Fruit fly (Drosophila melanogaster) whole organism, embryonic: Measurements from ENCODE around the gene Pxn.

Experiments used
- CG10267 ChIP-seq: fragments of 200-800 bp; sonication (Bioruptor generic); optimal IDR thresholded peaks from 2 replicates; lab custom pipeline; 2018; ENCODE audit warnings: missing biosample characterization, mild to moderate bottlenecking, missing genetic modification characterization, moderate library complexity
- CG11695 ChIP-seq: fragments of 200-800 bp; sonication (Bioruptor generic); IDR thresholded peaks from 3 replicates; pipeline ENCODE4 v1.3.6; 2022; ENCODE audit warnings: missing biosample characterization, missing genetic modification characterization
- CG11696 ChIP-seq: fragments of 200-800 bp; sonication (Bioruptor generic); IDR thresholded peaks from 2 replicates; pipeline ENCODE4 v1.3.6; 2022; ENCODE audit warnings: missing biosample characterization, missing genetic modification characterization
- CG15696 ChIP-seq: fragments of 200-800 bp; sonication (Bioruptor generic); optimal IDR thresholded peaks from 2 replicates; lab custom pipeline; 2019; ENCODE audit warnings: missing biosample characterization, mild to moderate bottlenecking, missing genetic modification characterization, moderate library complexity
- CG1832 ChIP-seq: fragments of 200-800 bp; sonication (Bioruptor generic); optimal IDR thresholded peaks from 2 replicates; lab custom pipeline; 2017; ENCODE audit warnings: missing biosample characterization, mild to moderate bottlenecking, missing genetic modification characterization, inconsistent platforms
- CG2202 ChIP-seq: fragments of 200-800 bp; sonication (Bioruptor generic); optimal IDR thresholded peaks from 2 replicates; lab custom pipeline; 2018; ENCODE audit warnings: missing biosample characterization, mild to moderate bottlenecking, missing genetic modification characterization
- CG2875 ChIP-seq: fragments of 200-800 bp; sonication (Bioruptor generic); optimal IDR thresholded peaks from 2 replicates; lab custom pipeline; 2017; ENCODE audit warnings: missing biosample characterization, mild to moderate bottlenecking, missing genetic modification characterization, missing genetic modification reagents
- CG4707 ChIP-seq: fragments of 200-800 bp; sonication (Bioruptor generic); optimal IDR thresholded peaks from 2 replicates; lab custom pipeline; 2018; ENCODE audit warnings: missing biosample characterization, mild to moderate bottlenecking, missing genetic modification characterization, moderate library complexity
- CG6854 ChIP-seq: fragments of 200-800 bp; sonication (Bioruptor generic); optimal IDR thresholded peaks from 3 replicates; lab custom pipeline; 2017; ENCODE audit warnings: missing biosample characterization, mild to moderate bottlenecking, missing genetic modification characterization
- CG7556 ChIP-seq: fragments of 200-800 bp; sonication (Bioruptor generic); optimal IDR thresholded peaks from 2 replicates; lab custom pipeline; 2017; ENCODE audit warnings: missing biosample characterization, mild to moderate bottlenecking, missing genetic modification characterization
- CG9727 ChIP-seq: fragments of 200-800 bp; sonication (Bioruptor generic); optimal IDR thresholded peaks from 3 replicates; lab custom pipeline; 2017; ENCODE audit warnings: missing biosample characterization, mild to moderate bottlenecking, missing genetic modification characterization
- CG9932 ChIP-seq: fragments of 200-800 bp; sonication (Bioruptor generic); IDR thresholded peaks from 2 replicates; pipeline ENCODE4 v1.3.6; 2022; ENCODE audit warnings: missing biosample characterization, missing genetic modification characterization
- Dek ChIP-seq: fragments of 200-800 bp; sonication (Bioruptor generic); optimal IDR thresholded peaks from 3 replicates; lab custom pipeline; 2019; ENCODE audit warnings: missing biosample characterization, mild to moderate bottlenecking, missing genetic modification characterization, moderate library complexity
- Doc2 ChIP-seq: fragments of 200-800 bp; sonication (Bioruptor generic); IDR thresholded peaks from 2 replicates; pipeline ENCODE4 v1.3.6; 2022; ENCODE audit warnings: missing biosample characterization, missing genetic modification characterization
- Doc3 ChIP-seq: fragments of 200-800 bp; sonication (Bioruptor generic); IDR thresholded peaks from 3 replicates; pipeline ENCODE4 v1.3.6; 2022; ENCODE audit warnings: missing biosample characterization, missing genetic modification characterization; ENCODE audit not compliant: partially characterized antibody
- Fer2 ChIP-seq: fragments of 200-800 bp; sonication (Bioruptor generic); optimal IDR thresholded peaks from 2 replicates; lab custom pipeline; 2018; ENCODE audit warnings: missing biosample characterization, mild to moderate bottlenecking, missing genetic modification characterization, moderate library complexity
- H15 ChIP-seq: fragments of 200-800 bp; sonication (Bioruptor generic); IDR thresholded peaks from 3 replicates; pipeline ENCODE4 v1.3.6; 2022; ENCODE audit warnings: missing biosample characterization, missing genetic modification characterization
- H2.0 ChIP-seq: fragments of 200-800 bp; sonication (Bioruptor generic); IDR thresholded peaks from 2 replicates; pipeline ENCODE4 v1.3.6; 2022; ENCODE audit warnings: missing biosample characterization, missing genetic modification characterization
- HHEX ChIP-seq: fragments of 200-800 bp; sonication (Bioruptor generic); optimal IDR thresholded peaks from 3 replicates; lab custom pipeline; 2017; ENCODE audit warnings: missing biosample characterization, mild to moderate bottlenecking, missing genetic modification characterization, missing genetic modification reagents
- HLH4C ChIP-seq: fragments of 200-800 bp; sonication (Bioruptor generic); IDR thresholded peaks from 3 replicates; pipeline ENCODE4 v1.3.6; 2022; ENCODE audit warnings: missing biosample characterization, missing genetic modification characterization; ENCODE audit not compliant: partially characterized antibody
- Hand ChIP-seq: fragments of 200-800 bp; sonication (Bioruptor generic); optimal IDR thresholded peaks from 2 replicates; lab custom pipeline; 2017; ENCODE audit warnings: mild to moderate bottlenecking, missing biosample characterization, missing genetic modification reagents, missing genetic modification characterization
- Hr3 ChIP-seq: fragments of 200-800 bp; sonication (Bioruptor generic); optimal IDR thresholded peaks from 3 replicates; lab custom pipeline; 2016; ENCODE audit warnings: missing biosample characterization, missing genetic modification characterization
- MESR4 ChIP-seq: fragments of 200-800 bp; sonication (Bioruptor generic); optimal IDR thresholded peaks from 2 replicates; lab custom pipeline; 2018; ENCODE audit warnings: missing biosample characterization, mild to moderate bottlenecking, missing genetic modification characterization, moderate library complexity
- Myb ChIP-seq: fragments of 200-800 bp; sonication (Bioruptor generic); optimal IDR thresholded peaks from 2 replicates; lab custom pipeline; 2016; ENCODE audit warnings: missing biosample characterization, missing genetic modification characterization
- Nf-YC ChIP-seq: fragments of 200-800 bp; optimal IDR thresholded peaks from 3 replicates; lab custom pipeline; 2019; ENCODE audit warnings: missing biosample characterization, mild to moderate bottlenecking, missing genetic modification characterization, moderate library complexity
- Usf ChIP-seq: fragments of 200-800 bp; sonication (Bioruptor generic); optimal IDR thresholded peaks from 2 replicates; lab custom pipeline; 2017; ENCODE audit warnings: missing genotype, missing biosample characterization, missing genetic modification characterization
- YL-1 ChIP-seq: fragments of 200-800 bp; sonication (Bioruptor generic); optimal IDR thresholded peaks from 3 replicates; lab custom pipeline; 2017; ENCODE audit warnings: missing biosample characterization, mild to moderate bottlenecking, missing genetic modification characterization
- abd-A ChIP-seq: fragments of 200-800 bp; sonication (Bioruptor generic); optimal IDR thresholded peaks from 3 replicates; lab custom pipeline; 2019; ENCODE audit warnings: missing biosample characterization, mild to moderate bottlenecking, missing genetic modification characterization, moderate library complexity
- aop ChIP-seq: fragments of 200-800 bp; sonication (Bioruptor generic); IDR thresholded peaks from 2 replicates; pipeline ENCODE4 v1.3.6; 2022; ENCODE audit warnings: missing biosample characterization, missing genetic modification characterization
- ase ChIP-seq: fragments of 200-800 bp; sonication (Bioruptor generic); IDR thresholded peaks from 3 replicates; pipeline ENCODE4 v1.3.6; 2022; ENCODE audit warnings: missing biosample characterization, missing genetic modification characterization
- ash1 ChIP-seq: fragments of 200-800 bp; sonication (Bioruptor generic); optimal IDR thresholded peaks from 2 replicates; lab custom pipeline; 2018; ENCODE audit warnings: missing biosample characterization, mild to moderate bottlenecking, missing genetic modification characterization
- cato ChIP-seq: fragments of 200-800 bp; sonication (Bioruptor generic); optimal IDR thresholded peaks from 2 replicates; lab custom pipeline; 2016; ENCODE audit warnings: missing biosample characterization, missing genetic modification characterization, borderline replicate concordance
- dan ChIP-seq: fragments of 200-800 bp; sonication (Bioruptor generic); IDR thresholded peaks from 2 replicates; pipeline ENCODE4 v1.3.6; 2022; ENCODE audit warnings: missing biosample characterization, missing genetic modification characterization
- danr ChIP-seq: fragments of 200-800 bp; sonication (Bioruptor generic); IDR thresholded peaks from 2 replicates; pipeline ENCODE4 v1.3.6; 2022; ENCODE audit warnings: missing biosample characterization, missing genetic modification characterization
- dm ChIP-seq: fragments of 200-800 bp; sonication (Bioruptor generic); optimal IDR thresholded peaks from 3 replicates; lab custom pipeline; 2016; ENCODE audit warnings: missing biosample characterization, missing genetic modification characterization
- emc ChIP-seq: fragments of 200-800 bp; sonication (Bioruptor generic); optimal IDR thresholded peaks from 2 replicates; lab custom pipeline; 2016; ENCODE audit warnings: missing biosample characterization, missing genetic modification characterization
- eyg ChIP-seq: fragments of 200-800 bp; sonication (Bioruptor generic); optimal IDR thresholded peaks from 3 replicates; lab custom pipeline; 2016; ENCODE audit warnings: missing biosample characterization, missing genetic modification characterization
- gce ChIP-seq: fragments of 200-800 bp; sonication (Bioruptor generic); IDR thresholded peaks from 3 replicates; pipeline ENCODE4 v1.3.6; 2022; ENCODE audit warnings: missing biosample characterization, missing genetic modification characterization
- inv ChIP-seq: fragments of 200-800 bp; sonication (Bioruptor generic); IDR thresholded peaks from 2 replicates; pipeline ENCODE4 v1.3.6; 2022; ENCODE audit warnings: missing biosample characterization, missing genetic modification characterization; ENCODE audit not compliant: partially characterized antibody
- lilli ChIP-seq: fragments of 200-800 bp; sonication (Bioruptor generic); optimal IDR thresholded peaks from 3 replicates; lab custom pipeline; 2016; ENCODE audit warnings: missing biosample characterization, missing genetic modification characterization
- mam ChIP-seq: fragments of 200-800 bp; sonication (Bioruptor generic); optimal IDR thresholded peaks from 3 replicates; lab custom pipeline; 2016; ENCODE audit warnings: missing biosample characterization, missing genetic modification characterization
- mld ChIP-seq: fragments of 200-800 bp; sonication (Bioruptor generic); IDR thresholded peaks from 3 replicates; pipeline ENCODE4 v1.3.6; 2022; ENCODE audit warnings: missing biosample characterization, missing genetic modification characterization; ENCODE audit not compliant: partially characterized antibody
- pfk ChIP-seq: fragments of 200-800 bp; sonication (Bioruptor generic); optimal IDR thresholded peaks from 2 replicates; lab custom pipeline; 2018; ENCODE audit warnings: missing biosample characterization, mild to moderate bottlenecking, missing genetic modification characterization, moderate library complexity
- prd ChIP-seq, 3 experiments: fragments of >200 bp in 2 of 3; fragments of 200-800 bp in 1 of 3; sonication (Bioruptor generic) in 1 of 3; optimal IDR thresholded peaks in 2 of 3; IDR thresholded peaks in 1 of 3; 2 replicates in 2 of 3; 3 replicates in 1 of 3; pipeline versions ENCODE4 v1.3.6 to Lab custom; 2017 to 2022; ENCODE audit warnings: missing biosample characterization in 1 of 3, missing genetic modification characterization in 1 of 3
- rib ChIP-seq: fragments of 200-800 bp; sonication (Bioruptor generic); IDR thresholded peaks from 2 replicates; pipeline ENCODE4 v1.3.6; 2022; ENCODE audit warnings: missing biosample characterization, missing genetic modification characterization
- row ChIP-seq: fragments of 200-800 bp; sonication (Bioruptor generic); IDR thresholded peaks from 3 replicates; pipeline ENCODE4 v1.3.6; 2022; ENCODE audit warnings: missing biosample characterization, missing genetic modification characterization
- scrt ChIP-seq: fragments of 200-800 bp; sonication (Bioruptor generic); optimal IDR thresholded peaks from 2 replicates; lab custom pipeline; 2018; ENCODE audit warnings: missing biosample characterization, mild to moderate bottlenecking, missing genetic modification characterization, moderate library complexity
- so ChIP-seq: fragments of 200-800 bp; sonication (Bioruptor generic); IDR thresholded peaks from 3 replicates; pipeline ENCODE4 v1.3.6; 2022; ENCODE audit warnings: missing biosample characterization, missing genetic modification characterization

Gene Pxn

DNA sequence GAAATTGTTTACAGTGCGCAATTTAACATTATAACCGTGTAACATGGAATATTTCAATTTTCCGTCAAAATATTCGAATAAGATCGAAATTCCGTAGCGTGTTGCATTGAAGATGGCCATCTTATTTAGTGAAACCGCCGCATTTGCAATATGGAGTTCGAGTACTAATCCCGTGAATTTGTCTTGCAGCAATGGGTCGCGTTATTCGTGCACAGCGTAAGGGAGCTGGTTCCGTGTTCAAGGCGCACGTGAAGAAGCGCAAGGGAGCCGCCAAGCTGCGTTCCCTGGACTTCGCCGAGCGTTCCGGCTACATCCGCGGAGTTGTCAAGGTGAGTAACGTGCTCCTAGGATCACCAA is 42.3 kb downstream of the Pxn start (continued):
- TF ChIP-seq H2.0 (GFP tag; lab: Robert Waterston, UW) (no peak), mld (GFP tag; lab: Robert Waterston, UW) (no peak), CG6854 (GFP tag; lab: Kevin White, UChicago) (no peak), Hand (GFP tag; lab: Kevin White, UChicago) (no peak), dm (peak; percentile 38), emc (GFP tag; lab: Kevin White, UChicago) (no peak), so (GFP tag; lab: Robert Waterston, UW) (no peak), CG10267 (tag; lab: Kevin White, UChicago) (no peak), MESR4 (peak; percentile 80), Nf-YC (tag; lab: Kevin White, UChicago) (no peak), Fer2 (tag; lab: Kevin White, UChicago) (no peak), Dek (no peak), mam (GFP tag; lab: Kevin White, UChicago) (no peak), CG9727 (GFP tag; lab: Kevin White, UChicago) (no peak), CG11695 (no peak), scrt (GFP tag; lab: Kevin White, UChicago) (no peak), dan (GFP tag; lab: Robert Waterston, UW) (no peak), pfk (GFP tag; lab: Kevin White, UChicago) (no peak), Myb (GFP tag; lab: Kevin White, UChicago) (no peak), YL-1 (GFP tag; lab: Kevin White, UChicago) (peak; percentile 45)

DNA sequence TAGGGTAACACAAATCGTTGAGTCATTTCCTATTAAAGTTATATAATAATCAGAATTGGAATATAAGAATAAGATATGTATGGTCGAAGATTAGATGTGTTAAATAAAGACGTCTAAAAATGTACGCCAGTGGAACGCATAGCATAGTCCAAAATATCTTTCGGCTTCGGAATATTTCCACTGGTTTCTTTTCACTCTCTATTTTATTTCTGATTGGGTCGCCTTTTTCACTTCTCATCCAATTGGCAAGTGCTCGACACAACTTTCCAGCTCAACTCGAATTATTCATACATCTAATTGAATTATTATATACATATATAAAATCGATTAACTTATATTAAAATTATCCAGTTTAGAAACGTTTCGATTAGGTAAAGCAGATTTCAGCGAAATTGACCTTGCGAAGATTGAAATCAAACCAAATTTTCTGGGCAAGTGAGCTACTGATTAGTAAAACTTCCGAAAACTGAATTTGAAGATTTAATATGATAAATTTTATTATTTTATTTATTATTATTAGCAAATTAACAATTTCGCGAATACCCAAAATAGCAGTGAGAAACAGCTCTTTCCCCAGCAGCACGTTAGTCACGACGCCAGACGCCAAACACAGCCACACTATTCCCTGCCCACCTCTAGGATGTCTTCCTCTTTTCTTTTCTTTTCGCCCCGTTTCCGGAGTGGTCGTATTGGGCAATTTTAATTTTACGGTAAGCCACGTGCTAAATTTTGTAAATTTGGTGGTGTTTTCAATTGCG is 42.9 kb downstream of the Pxn start, which contains the start of gene RpL8:
RpL8 (plus strand) TSS at position 653 of the 758 bp plus-strand sequence.
- TF ChIP-seq ase (GFP tag; lab: Robert Waterston, UW) (peak; percentile 87), cato (no peak), Doc2 (GFP tag; lab: Robert Waterston, UW) (no peak), inv (GFP tag; lab: Robert Waterston, UW) (peak; percentile 64), CG2875 (peak; percentile 80), aop (GFP tag; lab: Robert Waterston, UW) (no peak), CG11696 (GFP tag; lab: Robert Waterston, UW) (peak; percentile 77), rib (GFP tag; lab: Robert Waterston, UW) (peak; percentile 42; the same call in 1 of the 2 replicates), danr (GFP tag; lab: Robert Waterston, UW) (no peak), H15 (GFP tag; lab: Robert Waterston, UW) (peak; percentile 75), row (GFP tag; lab: Robert Waterston, UW) (peak; percentile 88), CG7556 (GFP tag; lab: Kevin White, UChicago) (peak; percentile 35), CG1832 (GFP tag; lab: Kevin White, UChicago) (no peak), HHEX (peak; percentile 93), abd-A (no peak), emc (GFP tag; lab: Kevin White, UChicago) (peak; percentile 80), prd (optimal IDR thresholded peaks at IDR 0.05; lab: Kevin White, UChicago) (no peak), prd (GFP tag; IDR thresholded peaks at IDR 0.05; lab: Robert Waterston, UW) (peak; percentile 78), gce (GFP tag; lab: Robert Waterston, UW) (peak; percentile 89; the same call in 2 of the 3 replicates), Hr3 (GFP tag; lab: Kevin White, UChicago) (peak; percentile 68), CG2202 (tag; lab: Kevin White, UChicago) (peak; percentile 73), HLH4C (GFP tag; lab: Robert Waterston, UW) (no peak), CG9932 (GFP tag; lab: Robert Waterston, UW) (peak; percentile 89), Usf (GFP tag; lab: Kevin White, UChicago) (peak; percentile 53), ash1 (GFP tag; lab: Kevin White, UChicago) (peak; percentile 83), CG15696 (tag; lab: Kevin White, UChicago) (peak; percentile 45), lilli (peak; percentile 74), eyg (GFP tag; lab: Kevin White, UChicago) (peak; percentile 79), CG4707 (GFP tag; lab: Kevin White, UChicago) (peak; percentile 92), Doc3 (peak; percentile 61; the same call in 2 of the 3 replicates)
